Fruit fly (Drosophila melanogaster): ENCODE results near the gene Sry-beta.

The Sry-beta gene

DNA sequence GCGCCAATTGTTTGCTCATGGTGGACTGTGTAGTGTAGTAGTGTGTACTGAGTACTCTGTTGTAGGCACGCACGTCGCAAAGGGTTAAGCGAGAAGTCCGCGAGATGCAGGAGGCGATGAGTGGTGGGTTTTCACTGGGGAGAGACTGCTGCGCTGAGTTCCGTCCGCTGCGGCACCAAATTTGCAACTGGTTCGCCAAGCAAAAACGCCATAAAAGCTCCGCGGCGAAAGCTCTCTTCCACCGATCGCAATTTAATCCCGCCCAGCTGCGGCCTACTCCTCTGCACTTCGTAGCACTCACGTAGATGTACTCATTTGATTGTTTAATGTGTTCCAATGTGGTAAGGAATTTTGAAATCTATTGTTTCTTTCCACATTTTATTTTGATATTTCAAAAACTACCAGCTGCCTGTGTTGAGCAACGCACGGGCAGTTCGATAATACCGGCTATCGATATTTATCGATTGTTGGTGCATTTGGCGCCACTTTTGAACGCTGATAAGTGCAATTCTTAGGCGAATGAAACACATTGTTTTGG, 24.5 kb upstream of the Sry-beta start, which contains the start of gene CG7920 (continued):
- TF ChIP-seq CG4617 (GFP tag; optimal IDR thresholded peaks at IDR 0.05; ENCODE audit: borderline replicate concordance) (no peak), MESR4 (GFP tag; optimal IDR thresholded peaks at IDR 0.05) (peak; percentile 26), CG5180 (GFP tag; optimal IDR thresholded peaks at IDR 0.05) (no peak), Bgb (GFP tag; IDR thresholded peaks at IDR 0.05; ENCODE audit: partially characterized antibody) (peak; percentile 79), nmo (GFP tag; optimal IDR thresholded peaks at IDR 0.05) (peak; percentile 1), CG9797 (GFP tag; optimal IDR thresholded peaks at IDR 0.05) (peak; percentile 26), wek (GFP tag; optimal IDR thresholded peaks at IDR 0.05) (no peak), sob (GFP tag; IDR thresholded peaks at IDR 0.05) (peak; percentile 42; the same call in 1 of the 2 replicates), pnt (GFP tag; optimal IDR thresholded peaks at IDR 0.05) (no peak), CG10267 (tag; optimal IDR thresholded peaks at IDR 0.05) (peak; percentile 98), schlank (tag; optimal IDR thresholded peaks at IDR 0.05) (no peak), CG12104 (GFP tag; optimal IDR thresholded peaks at IDR 0.05) (peak; percentile 16), CG32772 (GFP tag; IDR thresholded peaks at IDR 0.05) (no peak), pb (GFP tag; optimal IDR thresholded peaks at IDR 0.05) (no peak), chn (GFP tag; optimal IDR thresholded peaks at IDR 0.05) (no peak), bowl (GFP tag; IDR thresholded peaks at IDR 0.05) (no peak), CG12659 (GFP tag; optimal IDR thresholded peaks at IDR 0.05) (peak; percentile 64), CG11723 (GFP tag; optimal IDR thresholded peaks at IDR 0.05) (no peak), lab (GFP tag; optimal IDR thresholded peaks at IDR 0.05) (peak; percentile 49), chinmo (GFP tag; IDR thresholded peaks at IDR 0.05; ENCODE audit: partially characterized antibody) (peak; percentile 76; the same call in 2 of the 4 replicates), CG7372 (GFP tag; IDR thresholded peaks at IDR 0.05) (no peak), phol (tag; optimal IDR thresholded peaks at IDR 0.05) (peak; percentile 56), ken (GFP tag; IDR thresholded peaks at IDR 0.05) (no peak), Gsc (GFP tag; IDR thresholded peaks at IDR 0.05) (no peak), sr (GFP tag; IDR thresholded peaks at IDR 0.05) (no peak), CG15601 (tag; optimal IDR thresholded peaks at IDR 0.05) (no peak), hb (GFP tag; IDR thresholded peaks at IDR 0.05; ENCODE audit: partially characterized antibody) (peak; percentile 65; the same call in 1 of the 3 replicates), Lpt (GFP tag; optimal IDR thresholded peaks at IDR 0.05) (no peak), ara (GFP tag; IDR thresholded peaks at IDR 0.05) (no peak), Nf-YB (GFP tag; optimal IDR thresholded peaks at IDR 0.05) (no peak), C15 (GFP tag; IDR thresholded peaks at IDR 0.05) (no peak), insv (GFP tag; optimal IDR thresholded peaks at IDR 0.05) (no peak), prd (optimal IDR thresholded peaks at IDR 0.05) (no peak), prd (GFP tag; IDR thresholded peaks at IDR 0.05) (no peak), CG2889 (GFP tag; IDR thresholded peaks at IDR 0.05) (0 out of 3 replicates have a peak, but pooled peaks have one; percentile 16), NFAT (GFP tag; IDR thresholded peaks at IDR 0.05) (peak; percentile 12; the same call in 1 of the 2 replicates), PHDP (tag; optimal IDR thresholded peaks at IDR 0.05) (peak; percentile 6), CG8944 (GFP tag; optimal IDR thresholded peaks at IDR 0.05) (no peak), fu2 (GFP tag; optimal IDR thresholded peaks at IDR 0.05) (no peak), klu (GFP tag; IDR thresholded peaks at IDR 0.05) (no peak), bigmax (GFP tag; optimal IDR thresholded peaks at IDR 0.05) (no peak), crol (GFP tag; IDR thresholded peaks at IDR 0.05) (0 out of 2 replicates have a peak, but pooled peaks have one; percentile 21), CG7839 (tag; optimal IDR thresholded peaks at IDR 0.05) (no peak), CG7271 (tag; optimal IDR thresholded peaks at IDR 0.05) (no peak), row (GFP tag; IDR thresholded peaks at IDR 0.05) (no peak), Dip3 (GFP tag; optimal IDR thresholded peaks at IDR 0.05) (no peak), Poxn (GFP tag; IDR thresholded peaks at IDR 0.05) (no peak), CG12236 (GFP tag; optimal IDR thresholded peaks at IDR 0.05) (no peak), Pdp1 (GFP tag; optimal IDR thresholded peaks at IDR 0.05) (peak in 1 of 2 experiments; percentile 10), CG6254 (GFP tag; optimal IDR thresholded peaks at IDR 0.05) (no peak)

Measured in whole organism, embryonic.